Worm (Caenorhabditis elegans): Measurements from ENCODE around the gene K10D11.5.

Gene K10D11.5

ce11 chrIV:13030467-13031299 lies 39.0 kb upstream of the K10D11.5 start:
- TF ChIP-seq daf-19 (GFP tag; conservative IDR thresholded peaks at IDR 0.05) = 0 out of 2 replicates have a peak, but pooled peaks have one; percentile 50
- peak; percentile 29 for TF ChIP-seq hlh-11 (tag; optimal IDR thresholded peaks at IDR 0.05)
- TF ChIP-seq ceh-44 (GFP tag; IDR thresholded peaks at IDR 0.05) = no peak
- TF ChIP-seq F44E2.7 (GFP tag; IDR thresholded peaks at IDR 0.05) = no peak
- peak; percentile 6 for TF ChIP-seq nhr-28 (tag; optimal IDR thresholded peaks at IDR 0.05)
- TF ChIP-seq zip-11 (GFP tag; IDR thresholded peaks at IDR 0.05) = no peak
- peak; percentile 52 for TF ChIP-seq nhr-25 (tag; optimal IDR thresholded peaks at IDR 0.05; ENCODE audit: borderline replicate concordance, insufficient read depth)
- peak in 1 of 2 experiments; percentile 85 for TF ChIP-seq unc-62 (GFP tag; optimal IDR thresholded peaks at IDR 0.05 in 1 of 2)
- TF ChIP-seq unc-62 (tag; optimal IDR thresholded peaks at IDR 0.05) = no peak
- no peak for TF ChIP-seq nhr-77 (tag; optimal IDR thresholded peaks at IDR 0.05)
- TF ChIP-seq dpl-1 (GFP tag; optimal IDR thresholded peaks at IDR 0.05) = no peak
- no peak for TF ChIP-seq mep-1 (tag; optimal IDR thresholded peaks at IDR 0.05)
- TF ChIP-seq aha-1 (tag) = peak; percentile 52
- TF ChIP-seq jun-1 (tag; optimal IDR thresholded peaks at IDR 0.05) = no peak
- no peak for TF ChIP-seq unc-130 (GFP tag; optimal IDR thresholded peaks at IDR 0.05)

ce11 chrIV:13029674-13030466 lies 38.2 kb upstream of the K10D11.5 start:
- TF ChIP-seq nhr-28 (tag; optimal IDR thresholded peaks at IDR 0.05) (peak; percentile 22), sdz-12 (GFP tag; optimal IDR thresholded peaks at IDR 0.05) (no peak), nhr-42 (GFP tag; IDR thresholded peaks at IDR 0.05) (0 out of 2 replicates have a peak, but pooled peaks have one; percentile 25), hlh-11 (tag; optimal IDR thresholded peaks at IDR 0.05) (peak; percentile 51), mes-2 (tag; optimal IDR thresholded peaks at IDR 0.05; ENCODE audit: poor library complexity, severe bottlenecking) (peak; percentile 27), gei-8 (GFP tag; optimal IDR thresholded peaks at IDR 0.05) (peak; percentile 14), mep-1 (tag; optimal IDR thresholded peaks at IDR 0.05) (peak; percentile 43), nhr-76 (tag; optimal IDR thresholded peaks at IDR 0.05) (no peak), hmg-1.1 (GFP tag; IDR thresholded peaks at IDR 0.05) (peak; percentile 44; the same call in 1 of the 2 replicates), fkh-10 (GFP tag; optimal IDR thresholded peaks at IDR 0.05) (peak; percentile 3), aha-1 (tag) (peak; percentile 32), Y105C5A.15 (GFP tag; IDR thresholded peaks at IDR 0.05) (no peak), mdl-1 (tag; optimal IDR thresholded peaks at IDR 0.05) (peak in 1 of 2 experiments; percentile 30), mxl-3 (GFP tag; optimal IDR thresholded peaks at IDR 0.05) (peak; percentile 32), spr-1 (tag; optimal IDR thresholded peaks at IDR 0.05) (peak; percentile 6), T20F7.1 (GFP tag; optimal IDR thresholded peaks at IDR 0.05) (no peak), F37D6.2 (tag; optimal IDR thresholded peaks at IDR 0.05) (no peak), lin-13 (GFP tag; optimal IDR thresholded peaks at IDR 0.05) (no peak), ztf-11 (tag; optimal IDR thresholded peaks at IDR 0.05) (no peak), dmd-9 (GFP tag; IDR thresholded peaks at IDR 0.05) (no peak), unc-62 (GFP tag; optimal IDR thresholded peaks at IDR 0.05 in 1 of 2) (peak in 1 of 2 experiments; percentile 79), unc-62 (tag; optimal IDR thresholded peaks at IDR 0.05) (no peak)

ce11 chrIV:13028746-13029673 lies 37.4 kb upstream of the K10D11.5 start:
- TF ChIP-seq lin-13 (GFP tag; optimal IDR thresholded peaks at IDR 0.05) (no peak), spr-1 (tag; optimal IDR thresholded peaks at IDR 0.05) (no peak), ceh-82 (tag; optimal IDR thresholded peaks at IDR 0.05) (no peak), duxl-1 (tag; optimal IDR thresholded peaks at IDR 0.05; ENCODE audit: poor library complexity) (no peak), F26F4.8 (GFP tag; conservative IDR thresholded peaks at IDR 0.05) (no peak), mdl-1 (tag; optimal IDR thresholded peaks at IDR 0.05) (no peak), nhr-10 (tag; optimal IDR thresholded peaks at IDR 0.05) (no peak), saeg-2 (GFP tag; IDR thresholded peaks at IDR 0.05) (no peak), dmd-8 (GFP tag; IDR thresholded peaks at IDR 0.05) (no peak), aly-2 (tag; optimal IDR thresholded peaks at IDR 0.05) (no peak), daf-12 (tag; optimal IDR thresholded peaks at IDR 0.05) (no peak), zag-1 (tag; optimal IDR thresholded peaks at IDR 0.05) (no peak), dve-1 (tag; optimal IDR thresholded peaks at IDR 0.05; ENCODE audit: insufficient read depth) (peak; percentile 7), nhr-42 (GFP tag; IDR thresholded peaks at IDR 0.05) (no peak), rbr-2 (tag; optimal IDR thresholded peaks at IDR 0.05) (no peak), mes-2 (tag; optimal IDR thresholded peaks at IDR 0.05; ENCODE audit: poor library complexity, severe bottlenecking) (peak; percentile 16), daf-8 (GFP tag; IDR thresholded peaks at IDR 0.05) (no peak)

Measured in whole organism, L4 larva.